Fruit fly (Drosophila melanogaster): Measurements from ENCODE around the gene CG32687.

CG32687 gene

dm6 chrX:10463056-10463710, 23.8 kb downstream of the CG32687 start (continued):
- TF ChIP-seq CG14860 (GFP tag; IDR thresholded peaks at IDR 0.05; ENCODE audit: partially characterized antibody) (0 out of 3 replicates have a peak, but pooled peaks have one; percentile 41), CG9932 (GFP tag; IDR thresholded peaks at IDR 0.05) (0 out of 2 replicates have a peak, but pooled peaks have one; percentile 6), CG10267 (tag; optimal IDR thresholded peaks at IDR 0.05) (peak; percentile 23), ftz-f1 (GFP tag; optimal IDR thresholded peaks at IDR 0.05) (no peak), HLH4C (GFP tag; IDR thresholded peaks at IDR 0.05; ENCODE audit: partially characterized antibody) (peak; percentile 69), CG34224 (GFP tag; IDR thresholded peaks at IDR 0.05; ENCODE audit: partially characterized antibody) (peak; percentile 33; the same call in 1 of the 3 replicates), CG2120 (GFP tag; optimal IDR thresholded peaks at IDR 0.05) (peak; percentile 28), CG43689 (GFP tag; IDR thresholded peaks at IDR 0.05) (no peak), Pdp1 (GFP tag; optimal IDR thresholded peaks at IDR 0.05) (peak in 1 of 2 experiments; percentile 59), Trl (optimal IDR thresholded peaks at IDR 0.05) (no peak), Trl (GFP tag; optimal IDR thresholded peaks at IDR 0.05) (peak; percentile 23), h (optimal IDR thresholded peaks at IDR 0.05) (no peak), gfzf (GFP tag; optimal IDR thresholded peaks at IDR 0.05) (peak; percentile 19), chinmo (GFP tag; IDR thresholded peaks at IDR 0.05; ENCODE audit: partially characterized antibody) (peak; percentile 77; the same call in 2 of the 4 replicates), MBD-R2 (GFP tag; IDR thresholded peaks at IDR 0.05) (peak; percentile 49), jumu (GFP tag; optimal IDR thresholded peaks at IDR 0.05) (peak; percentile 1), CG10209 (GFP tag; optimal IDR thresholded peaks at IDR 0.05) (no peak), CG11560 (tag; IDR thresholded peaks at IDR 0.05) (peak; percentile 14; the same call in 1 of the 3 replicates), stwl (tag; optimal IDR thresholded peaks at IDR 0.05) (peak; percentile 82), amos (GFP tag; IDR thresholded peaks at IDR 0.05; ENCODE audit: partially characterized antibody) (peak; percentile 59), Med (GFP tag) (peak; percentile 64), kah (GFP tag; optimal IDR thresholded peaks at IDR 0.05) (no peak), Fer1 (GFP tag; optimal IDR thresholded peaks at IDR 0.05) (peak; percentile 32), sr (GFP tag; IDR thresholded peaks at IDR 0.05) (no peak), zen2 (GFP tag; IDR thresholded peaks at IDR 0.05; ENCODE audit: partially characterized antibody) (0 out of 3 replicates have a peak, but pooled peaks have one; percentile 19), CG1529 (GFP tag; optimal IDR thresholded peaks at IDR 0.05) (no peak), seq (GFP tag; IDR thresholded peaks at IDR 0.05) (no peak), CG14710 (tag; optimal IDR thresholded peaks at IDR 0.05) (peak; percentile 26), Myb (GFP tag; optimal IDR thresholded peaks at IDR 0.05) (peak; percentile 47), Ets97D (GFP tag; optimal IDR thresholded peaks at IDR 0.05) (peak; percentile 91), Dref (GFP tag; IDR thresholded peaks at IDR 0.05) (peak; percentile 88), slbo (GFP tag; IDR thresholded peaks at IDR 0.05) (peak; percentile 31), grn (GFP tag; optimal IDR thresholded peaks at IDR 0.05) (no peak), CG33213 (GFP tag; optimal IDR thresholded peaks at IDR 0.05) (peak; percentile 15), Sin3A (optimal IDR thresholded peaks at IDR 0.05) (no peak), CG17186 (GFP tag; optimal IDR thresholded peaks at IDR 0.05) (peak; percentile 61), zfh2 (GFP tag; optimal IDR thresholded peaks at IDR 0.05) (peak; percentile 25), CG6175 (GFP tag; IDR thresholded peaks at IDR 0.05) (no peak), Dp (GFP tag; optimal IDR thresholded peaks at IDR 0.05) (peak; percentile 95), E2f2 (GFP tag; IDR thresholded peaks at IDR 0.05) (peak; percentile 98), CG6791 (GFP tag; IDR thresholded peaks at IDR 0.05; ENCODE audit: partially characterized antibody) (peak; percentile 63; the same call in 2 of the 3 replicates), stc (GFP tag; IDR thresholded peaks at IDR 0.05) (no peak), Scr (GFP tag; IDR thresholded peaks at IDR 0.05; ENCODE audit: partially characterized antibody) (peak; percentile 55), Dll (GFP tag; IDR thresholded peaks at IDR 0.05; ENCODE audit: partially characterized antibody) (peak; percentile 51; the same call in 2 of the 4 replicates), CG9727 (GFP tag; optimal IDR thresholded peaks at IDR 0.05) (peak; percentile 1), Rfx (GFP tag; IDR thresholded peaks at IDR 0.05) (0 out of 2 replicates have a peak, but pooled peaks have one; percentile 21), CG2116 (GFP tag; optimal IDR thresholded peaks at IDR 0.05) (peak; percentile 74), CG1832 (GFP tag; optimal IDR thresholded peaks at IDR 0.05) (peak; percentile 51), Sry-δ (GFP tag; optimal IDR thresholded peaks at IDR 0.05) (peak; percentile 64)
